Worm (Caenorhabditis elegans) whole organism, L1 larva: ENCODE results near the gene nhr-254.

Experiments
- C16A3.4 ChIP-seq: fragments of 150-350 bp; optimal IDR thresholded peaks from 2 replicates; lab custom pipeline; 2014; ENCODE audit warnings: missing biosample characterization, missing genetic modification characterization
- C34B4.2 ChIP-seq: sonication (generic microtip); optimal IDR thresholded peaks from 2 replicates; lab custom pipeline; 2017; ENCODE audit warnings: mild to moderate bottlenecking, missing genetic modification characterization, missing compliant biosample characterization
- F16B12.6 ChIP-seq: fragments of 150-350 bp; optimal IDR thresholded peaks from 2 replicates; lab custom pipeline; 2014; ENCODE audit warnings: missing biosample characterization, missing genetic modification characterization
- Y116A8C.19 ChIP-seq: sonication (generic microtip); optimal IDR thresholded peaks from 2 replicates; lab custom pipeline; 2016; ENCODE audit warnings: missing compliant biosample characterization, missing genetic modification characterization, borderline replicate concordance
- ama-1 ChIP-seq: fragments of 150-350 bp; optimal IDR thresholded peaks from 2 replicates; lab custom pipeline; 2014
- blmp-1 ChIP-seq: fragments of 150-350 bp; optimal IDR thresholded peaks from 2 replicates; lab custom pipeline; 2014; ENCODE audit warnings: missing biosample characterization, missing genetic modification characterization
- ceh-88 ChIP-seq: fragments of 200-800 bp; sonication (Bioruptor generic); IDR thresholded peaks from 2 replicates; pipeline ENCODE4 v1.3.6; 2022; ENCODE audit warnings: missing genetic modification characterization, missing compliant biosample characterization
- dpl-1 ChIP-seq, 3 experiments: fragments of 150-350 bp in 2 of 3; sonication (generic microtip) in 1 of 3; optimal IDR thresholded peaks; 2 replicates each; lab custom pipeline; 2014 to 2017; ENCODE audit warnings: missing biosample characterization in 3 of 3, missing genetic modification characterization in 3 of 3, missing genetic modification reagents in 3 of 3
- dsc-1 ChIP-seq: sonication (generic microtip); optimal IDR thresholded peaks from 2 replicates; lab custom pipeline; 2016; ENCODE audit warnings: mild to moderate bottlenecking, missing genetic modification characterization, missing compliant biosample characterization
- elt-2 ChIP-seq: sonication (generic microtip); optimal IDR thresholded peaks from 2 replicates; lab custom pipeline; 2016; ENCODE audit warnings: missing genetic modification characterization, mild to moderate bottlenecking, inconsistent platforms, missing compliant biosample characterization, missing genetic modification reagents
- ets-5 ChIP-seq: fragments of 200-800 bp; sonication (Bioruptor generic); IDR thresholded peaks from 2 replicates; pipeline ENCODE4 v1.3.6; 2022; ENCODE audit warnings: missing genetic modification characterization, missing compliant biosample characterization
- fkh-10 ChIP-seq: sonication (generic microtip); optimal IDR thresholded peaks from 2 replicates; lab custom pipeline; 2017; ENCODE audit warnings: missing biosample characterization, missing genetic modification reagents, missing genetic modification characterization
- fkh-4 ChIP-seq: sonication (generic microtip); optimal IDR thresholded peaks from 2 replicates; lab custom pipeline; 2016; ENCODE audit warnings: missing compliant biosample characterization, missing genetic modification characterization, borderline replicate concordance
- fkh-8 ChIP-seq: sonication (generic microtip); optimal IDR thresholded peaks from 2 replicates; lab custom pipeline; 2016; ENCODE audit warnings: mild to moderate bottlenecking, missing genetic modification characterization, missing compliant biosample characterization
- grh-1 ChIP-seq: fragments of 200-800 bp; sonication (Bioruptor generic); IDR thresholded peaks from 2 replicates; pipeline ENCODE4 v1.3.6; 2022; ENCODE audit warnings: missing genetic modification reagents, missing genetic modification characterization, missing compliant biosample characterization
- hlh-17 ChIP-seq: fragments of 200-800 bp; sonication (Bioruptor generic); optimal IDR thresholded peaks from 2 replicates; lab custom pipeline; 2018; ENCODE audit warnings: missing genetic modification characterization, mild to moderate bottlenecking, missing compliant biosample characterization, moderate library complexity, borderline replicate concordance
- hlh-4 ChIP-seq: sonication (generic microtip); optimal IDR thresholded peaks from 2 replicates; lab custom pipeline; 2016; ENCODE audit warnings: mild to moderate bottlenecking, missing genetic modification characterization, missing compliant biosample characterization
- isw-1 ChIP-seq: fragments of 200-800 bp; sonication (Bioruptor generic); IDR thresholded peaks from 2 replicates; pipeline ENCODE4 v1.3.6; 2022; ENCODE audit warnings: missing genetic modification characterization, missing compliant biosample characterization
- jun-1 ChIP-seq: fragments of 150-350 bp; optimal IDR thresholded peaks from 2 replicates; lab custom pipeline; 2014; ENCODE audit warnings: missing biosample characterization, missing genetic modification reagents, missing genetic modification characterization
- lin-13 ChIP-seq: fragments of 150-350 bp; optimal IDR thresholded peaks from 2 replicates; lab custom pipeline; 2014; ENCODE audit warnings: missing biosample characterization, missing genetic modification reagents, missing genetic modification characterization
- lin-14 ChIP-seq: fragments of 200-800 bp; sonication (Bioruptor generic); optimal IDR thresholded peaks from 2 replicates; lab custom pipeline; 2018; ENCODE audit warnings: mild to moderate bottlenecking, missing genetic modification characterization, moderate library complexity, missing compliant biosample characterization
- lin-35 ChIP-seq, 2 experiments: fragments of 150-350 bp; optimal IDR thresholded peaks; 2 replicates each; lab custom pipeline; 2014; ENCODE audit warnings: missing biosample characterization in 2 of 2, missing genetic modification characterization in 2 of 2, missing genetic modification reagents in 2 of 2
- lir-3 ChIP-seq: sonication (generic microtip); optimal IDR thresholded peaks from 2 replicates; lab custom pipeline; 2016; ENCODE audit warnings: mild to moderate bottlenecking, missing genetic modification characterization, moderate library complexity, missing compliant biosample characterization; ENCODE audit not compliant: poor library complexity
- lsy-2 ChIP-seq, 2 experiments: fragments of 150-350 bp; optimal IDR thresholded peaks; 2 replicates each; lab custom pipeline; 2014; ENCODE audit warnings: missing biosample characterization in 2 of 2, missing genetic modification characterization in 2 of 2
- mef-2 ChIP-seq: fragments of 150-350 bp; optimal IDR thresholded peaks from 2 replicates; lab custom pipeline; 2014; ENCODE audit warnings: missing biosample characterization, missing genetic modification characterization
- mep-1 ChIP-seq: fragments of 150-350 bp; optimal IDR thresholded peaks from 2 replicates; lab custom pipeline; 2014; ENCODE audit warnings: missing biosample characterization, missing genetic modification characterization
- nhr-12 ChIP-seq: sonication (generic microtip); optimal IDR thresholded peaks from 2 replicates; lab custom pipeline; 2017; ENCODE audit warnings: missing biosample characterization, missing genetic modification characterization
- nhr-20 ChIP-seq: sonication (generic microtip); optimal IDR thresholded peaks from 2 replicates; lab custom pipeline; 2016; ENCODE audit warnings: mild to moderate bottlenecking, missing genetic modification characterization, missing compliant biosample characterization
- nhr-28 ChIP-seq: fragments of 150-350 bp; optimal IDR thresholded peaks from 2 replicates; lab custom pipeline; 2014; ENCODE audit warnings: missing biosample characterization, missing genetic modification characterization
- nhr-47 ChIP-seq: sonication (generic microtip); optimal IDR thresholded peaks from 2 replicates; lab custom pipeline; 2016; ENCODE audit warnings: mild to moderate bottlenecking, missing genetic modification characterization, moderate library complexity, missing compliant biosample characterization
- nhr-84 ChIP-seq: sonication (generic microtip); optimal IDR thresholded peaks from 2 replicates; lab custom pipeline; 2017; ENCODE audit warnings: missing biosample characterization, missing genetic modification characterization
- nhr-85 ChIP-seq: sonication (generic microtip); peaks from one replicate; lab custom pipeline; 2016; ENCODE audit warnings: missing genetic modification characterization, inconsistent platforms, missing compliant biosample characterization
- pax-3 ChIP-seq: fragments of 200-800 bp; sonication (Bioruptor generic); optimal IDR thresholded peaks from 2 replicates; lab custom pipeline; 2018; ENCODE audit warnings: mild to moderate bottlenecking, missing genetic modification characterization, moderate library complexity, missing compliant biosample characterization
- pqm-1 ChIP-seq: sonication (generic microtip); optimal IDR thresholded peaks from 3 replicates; lab custom pipeline; 2017; ENCODE audit warnings: missing biosample characterization, missing genetic modification characterization
- rnt-1 ChIP-seq: sonication (generic microtip); optimal IDR thresholded peaks from 2 replicates; lab custom pipeline; 2016; ENCODE audit warnings: mild to moderate bottlenecking, missing genetic modification characterization, moderate library complexity, missing compliant biosample characterization
- swsn-7 ChIP-seq: sonication (generic microtip); optimal IDR thresholded peaks from 2 replicates; lab custom pipeline; 2016; ENCODE audit warnings: missing genetic modification characterization, missing compliant biosample characterization
- tbx-2 ChIP-seq: sonication (generic microtip); optimal IDR thresholded peaks from 2 replicates; lab custom pipeline; 2016; ENCODE audit warnings: missing genetic modification characterization, missing compliant biosample characterization
- tlp-1 ChIP-seq: fragments of 150-350 bp; optimal IDR thresholded peaks from 2 replicates; lab custom pipeline; 2014; ENCODE audit warnings: missing biosample characterization, missing genetic modification characterization
- vab-15 ChIP-seq: sonication (generic microtip); optimal IDR thresholded peaks from 2 replicates; lab custom pipeline; 2017; ENCODE audit warnings: missing genotype, mild to moderate bottlenecking, missing genetic modification characterization, missing compliant biosample characterization
- xbp-1 ChIP-seq: sonication (generic microtip); optimal IDR thresholded peaks from 2 replicates; lab custom pipeline; 2016; ENCODE audit warnings: missing genetic modification characterization, missing compliant biosample characterization
- zag-1 ChIP-seq: fragments of 150-350 bp; optimal IDR thresholded peaks from 2 replicates; lab custom pipeline; 2014; ENCODE audit warnings: missing biosample characterization, missing genetic modification characterization
- zip-4 ChIP-seq: fragments of 200-800 bp; sonication (Bioruptor generic); optimal IDR thresholded peaks from 2 replicates; lab custom pipeline; 2018; ENCODE audit warnings: mild to moderate bottlenecking, missing genetic modification characterization, moderate library complexity, missing compliant biosample characterization

Gene nhr-254

DNA sequence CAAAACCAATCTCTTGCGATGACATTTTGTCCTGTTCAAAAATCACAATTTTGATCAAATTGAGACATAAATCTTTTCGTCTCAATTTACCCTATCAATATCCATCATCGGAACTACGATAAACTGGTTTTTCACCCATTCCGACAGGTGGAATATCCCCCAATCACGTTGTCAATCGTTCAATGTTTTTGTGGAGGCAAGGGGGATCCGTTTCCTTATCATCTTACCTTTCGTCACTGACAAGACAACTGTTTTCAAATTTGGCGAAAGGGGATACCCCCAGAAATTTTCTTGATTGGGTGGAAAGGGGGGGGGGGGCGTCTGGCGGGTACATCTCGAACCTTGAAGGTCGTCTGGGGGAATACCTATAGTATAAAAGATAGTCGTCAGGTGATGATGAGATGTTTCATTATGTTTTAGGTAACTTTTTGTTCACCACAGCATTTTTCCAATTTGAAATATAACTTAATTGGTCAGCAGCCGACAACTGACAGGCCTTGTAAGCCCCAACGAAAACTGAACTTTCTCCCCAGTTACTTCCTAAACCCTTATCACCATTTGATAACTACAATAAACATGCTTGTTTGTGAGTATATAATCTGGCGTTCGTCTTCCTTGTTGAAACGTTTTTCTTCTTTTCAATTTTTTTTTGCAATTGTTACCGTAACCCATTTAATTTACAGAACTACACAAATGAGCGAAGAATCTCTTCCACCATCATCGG, 11.0 kb upstream of the nhr-254 start, which contains the start of gene ZK6.8 (continued):
- TF ChIP-seq lin-14 (GFP tag; lab: Kevin White, UChicago) = peak; percentile 97
- TF ChIP-seq blmp-1 (tag; lab: Kevin White, UChicago) = peak; percentile 88
- TF ChIP-seq nhr-20 (tag; lab: Kevin White, UChicago) = peak; percentile 90
- no peak for TF ChIP-seq hlh-17 (GFP tag; lab: Kevin White, UChicago)
- TF ChIP-seq ceh-88 (GFP tag; lab: Robert Waterston, UW) = no peak
- peak; percentile 93 for TF ChIP-seq grh-1 (GFP tag; lab: Robert Waterston, UW)
- peak; percentile 73 for TF ChIP-seq tbx-2 (tag; lab: Kevin White, UChicago)

DNA sequence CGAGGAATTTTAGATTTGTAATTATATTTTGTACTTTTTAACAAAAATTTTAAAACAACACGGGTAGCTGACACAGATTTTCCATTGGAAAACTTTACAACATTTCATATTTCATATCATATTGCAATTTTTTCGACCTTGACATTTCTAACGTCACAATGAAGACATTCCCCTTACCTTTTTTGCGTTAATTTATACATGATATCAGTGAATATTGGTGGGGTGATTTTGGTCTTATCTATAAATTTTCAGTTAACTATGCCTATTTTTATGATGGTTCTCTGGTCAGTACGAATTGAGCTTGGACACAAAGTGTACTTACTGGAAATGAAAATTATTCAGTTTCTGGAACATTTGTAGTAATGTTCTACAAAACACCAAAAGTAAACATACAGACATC, 7.9 kb upstream of the nhr-254 start:
- peak; percentile 48 for TF ChIP-seq elt-2 (tag; lab: Kevin White, UChicago)
- TF ChIP-seq nhr-84 (tag; lab: Kevin White, UChicago) = no peak

DNA sequence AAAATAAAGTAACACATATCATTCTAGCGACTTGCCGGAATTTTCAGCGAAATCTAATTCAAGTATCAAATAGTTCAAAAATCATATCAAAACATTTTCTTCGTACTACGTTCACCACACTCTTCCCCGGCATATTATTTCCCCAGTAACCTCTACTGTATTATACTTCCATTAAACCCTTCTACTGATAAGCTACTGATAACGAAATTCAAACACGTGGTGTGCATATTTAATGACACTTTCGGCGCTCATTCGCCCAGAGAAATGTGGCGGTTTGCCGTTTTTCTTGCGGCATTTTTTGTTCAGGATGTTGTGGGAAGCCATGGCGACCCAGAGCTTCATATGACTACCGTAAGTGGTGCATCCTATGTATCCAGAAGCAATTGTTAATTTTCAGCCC, 6.9 kb upstream of the nhr-254 start, which contains the start of gene lipl-5:
Gene lipl-5, plus strand, starts transcription at position 259 of the 400 bp plus-strand sequence.
- no peak for TF ChIP-seq pqm-1 (tag; lab: Kevin White, UChicago)
- peak; percentile 81 for TF ChIP-seq elt-2 (tag; lab: Kevin White, UChicago)
- peak in 1 of 2 experiments; percentile 18 for TF ChIP-seq lin-35 (GFP tag; optimal IDR thresholded peaks at IDR 0.05; lab: Kevin White, UChicago)
- TF ChIP-seq, all 84 proteins: peak for 2

DNA sequence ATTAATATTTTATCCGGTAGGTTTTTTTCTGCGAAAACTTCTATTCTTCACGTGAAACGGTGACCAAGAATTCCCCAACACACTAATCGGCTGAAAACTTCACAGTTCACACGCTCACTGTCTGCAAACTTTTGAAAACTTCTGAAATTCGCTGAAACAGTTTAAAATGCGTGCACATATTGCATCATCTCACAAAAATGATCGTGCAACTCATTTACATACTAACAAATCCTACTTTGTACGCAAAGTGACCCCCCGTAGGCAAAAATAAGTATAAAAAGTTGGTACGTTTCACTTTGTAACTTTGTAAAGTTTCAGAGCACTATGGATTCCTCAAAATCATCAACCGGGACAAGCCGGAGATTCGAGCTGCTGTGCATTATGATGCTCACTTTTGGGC, 4.0 kb upstream of the nhr-254 start, which contains the start of gene ZK6.6:
Gene ZK6.6, plus strand, starts transcription at position 301 of the 400 bp plus-strand sequence.
- TF ChIP-seq mef-2 (tag; lab: Kevin White, UChicago) (no peak), hlh-17 (GFP tag; lab: Kevin White, UChicago) (no peak), tlp-1 (no peak), lin-35 (GFP tag; optimal IDR thresholded peaks at IDR 0.05; lab: Kevin White, UChicago) (no peak), ama-1 (lab: Kevin White, UChicago) (no peak), nhr-28 (no peak), vab-15 (tag; lab: Kevin White, UChicago) (no peak)

DNA sequence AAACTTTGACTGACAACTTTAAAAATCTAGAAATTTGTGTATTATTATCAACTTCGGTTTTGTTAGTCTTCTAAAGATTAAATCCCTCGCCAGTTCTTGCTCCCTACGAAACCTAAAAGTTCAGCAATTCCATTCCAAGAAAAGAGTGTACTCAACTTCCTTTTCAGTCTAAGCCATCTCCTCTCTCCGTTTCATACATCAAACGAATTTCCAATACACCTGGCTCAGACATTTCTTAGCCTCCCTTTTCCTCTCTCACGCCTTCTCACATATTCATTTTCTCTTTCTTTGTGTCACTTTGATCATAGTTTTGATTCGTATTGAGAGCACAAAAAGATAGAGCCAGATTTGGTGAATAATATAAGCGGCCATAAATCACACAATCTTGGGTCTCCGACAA, 3.9 kb downstream of the nhr-254 start, which contains the start of gene nhr-253:
Gene nhr-253, plus strand, starts transcription at position 285 of the 400 bp plus-strand sequence.
- TF ChIP-seq jun-1 (tag; lab: Kevin White, UChicago) = no peak
- TF ChIP-seq pax-3 = no peak
- no peak for TF ChIP-seq mef-2 (tag; lab: Kevin White, UChicago)
- peak; percentile 36 for TF ChIP-seq dsc-1 (tag; lab: Kevin White, UChicago)
- TF ChIP-seq xbp-1 = no peak
- no peak for TF ChIP-seq zag-1 (tag; lab: Kevin White, UChicago)
- no peak for TF ChIP-seq nhr-12
- no peak for TF ChIP-seq fkh-4 (tag; lab: Kevin White, UChicago)
- TF ChIP-seq ets-5 (GFP tag; lab: Robert Waterston, UW) = no peak
- TF ChIP-seq rnt-1 (tag; lab: Kevin White, UChicago) = no peak
- peak; percentile 70 for TF ChIP-seq nhr-47
- TF ChIP-seq pqm-1 (tag; lab: Kevin White, UChicago) = no peak
- no peak for TF ChIP-seq lir-3 (tag; lab: Kevin White, UChicago)
- TF ChIP-seq C16A3.4 = no peak
- peak; percentile 82 for TF ChIP-seq fkh-8 (tag; lab: Kevin White, UChicago)
- TF ChIP-seq lin-14 (GFP tag; lab: Kevin White, UChicago) = no peak
- TF ChIP-seq nhr-20 (tag; lab: Kevin White, UChicago) = peak; percentile 33

DNA sequence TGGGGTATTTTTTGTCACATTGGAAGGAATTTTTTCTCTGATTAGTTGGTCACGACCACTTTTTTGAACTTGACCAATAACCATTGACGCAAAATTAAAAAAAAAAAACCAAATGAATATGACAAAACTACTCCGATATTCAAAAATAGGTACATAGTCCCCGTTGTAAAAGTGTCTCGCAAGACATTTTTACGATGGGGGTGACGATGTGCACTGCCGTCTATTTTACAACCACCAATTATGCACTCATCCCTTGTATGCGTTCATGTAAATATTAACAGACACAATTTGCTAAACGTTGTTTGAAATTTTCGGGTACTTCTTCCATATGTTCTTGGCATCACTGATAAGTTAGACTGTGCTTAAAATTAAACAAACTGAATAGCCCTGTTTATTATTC, 7.3 kb downstream of the nhr-254 start, which contains the start of gene scl-27:
Gene scl-27, plus strand, starts transcription at position 301 of the 400 bp plus-strand sequence.
- no peak for TF ChIP-seq Y116A8C.19 (tag; lab: Kevin White, UChicago)
- TF ChIP-seq mep-1 (tag; lab: Kevin White, UChicago) = no peak
- TF ChIP-seq nhr-85 (tag; lab: Kevin White, UChicago) = no peak
- no peak for TF ChIP-seq lsy-2 (tag; optimal IDR thresholded peaks at IDR 0.05; lab: Kevin White, UChicago)
- no peak for TF ChIP-seq elt-2 (tag; lab: Kevin White, UChicago)
- no peak for TF ChIP-seq lin-13 (GFP tag; lab: Kevin White, UChicago)
- TF ChIP-seq fkh-10 (GFP tag; lab: Kevin White, UChicago) = no peak
- TF ChIP-seq F16B12.6 = no peak
- TF ChIP-seq C34B4.2 (tag; lab: Kevin White, UChicago) = no peak
- no peak for TF ChIP-seq zip-4
- no peak for TF ChIP-seq dsc-1 (tag; lab: Kevin White, UChicago)
- TF ChIP-seq dpl-1 (GFP tag; optimal IDR thresholded peaks at IDR 0.05; lab: Kevin White, UChicago) = no peak
- TF ChIP-seq isw-1 (GFP tag; lab: Robert Waterston, UW) = no peak
- no peak for TF ChIP-seq hlh-4 (tag; lab: Kevin White, UChicago)
- no peak for TF ChIP-seq swsn-7
